Worm (Caenorhabditis elegans) whole organism, young adult: Measurements from ENCODE around the gene secs-1.

Experiments
- B0019.2 ChIP-seq: fragments of 200-800 bp; sonication (Bioruptor generic); conservative IDR thresholded peaks from 2 replicates; pipeline ENCODE4 v1.3.6; 2022; ENCODE audit warnings: missing genetic modification reagents, missing genetic modification characterization, missing compliant biosample characterization
- B0035.1 ChIP-seq: sonication (generic microtip); optimal IDR thresholded peaks from 2 replicates; lab custom pipeline; 2016; ENCODE audit warnings: missing genetic modification characterization, mild to moderate bottlenecking, missing compliant biosample characterization, missing genotype, missing genetic modification reagents
- C17E4.6 ChIP-seq: fragments of 200-800 bp; sonication (Bioruptor generic); IDR thresholded peaks from 2 replicates; pipeline ENCODE4 v1.3.6; 2022; ENCODE audit warnings: missing genetic modification reagents, missing genetic modification characterization, missing compliant biosample characterization
- D2030.7 ChIP-seq: fragments of 200-800 bp; sonication (Bioruptor generic); IDR thresholded peaks from 2 replicates; pipeline ENCODE4 v1.3.6; 2022; ENCODE audit warnings: missing genetic modification reagents, missing genetic modification characterization, missing compliant biosample characterization
- F10E7.11 ChIP-seq: sonication (generic microtip); optimal IDR thresholded peaks from 2 replicates; lab custom pipeline; 2017; ENCODE audit warnings: mild to moderate bottlenecking, missing genetic modification characterization, moderate library complexity, missing compliant biosample characterization
- F49E8.2 ChIP-seq: sonication (generic microtip); optimal IDR thresholded peaks from 3 replicates; lab custom pipeline; 2017; ENCODE audit warnings: missing genetic modification characterization, mild to moderate bottlenecking, missing compliant biosample characterization, antibody characterized with exemption, moderate library complexity; ENCODE audit not compliant: insufficient read depth
- F57C9.4 ChIP-seq: sonication (generic microtip); optimal IDR thresholded peaks from 2 replicates; lab custom pipeline; 2017; ENCODE audit warnings: mild to moderate bottlenecking, missing genetic modification characterization, missing compliant biosample characterization
- K11D2.4 ChIP-seq: fragments of 200-800 bp; sonication (Bioruptor generic); IDR thresholded peaks from 2 replicates; pipeline ENCODE4 v1.3.6; 2022; ENCODE audit warnings: missing genetic modification reagents, missing genetic modification characterization, missing compliant biosample characterization
- K12H6.12 ChIP-seq: fragments of 200-800 bp; sonication (Bioruptor generic); optimal IDR thresholded peaks from 2 replicates; lab custom pipeline; 2018; ENCODE audit warnings: mild to moderate bottlenecking, missing genetic modification characterization, missing compliant biosample characterization
- Y53F4B.3 ChIP-seq: fragments of 200-800 bp; sonication (Bioruptor generic); IDR thresholded peaks from 2 replicates; pipeline ENCODE4 v1.3.6; 2022; ENCODE audit warnings: missing genetic modification reagents, missing genetic modification characterization, missing compliant biosample characterization
- Y53G8AR.9 ChIP-seq: fragments of 200-800 bp; sonication (Bioruptor generic); conservative IDR thresholded peaks from 2 replicates; pipeline ENCODE4 v1.3.6; 2022; ENCODE audit warnings: missing genetic modification reagents, missing genetic modification characterization, missing compliant biosample characterization
- Y56A3A.18 ChIP-seq: fragments of 200-800 bp; sonication (Bioruptor generic); IDR thresholded peaks from 2 replicates; pipeline ENCODE4 v1.3.6; 2022; ENCODE audit warnings: missing genetic modification reagents, missing genetic modification characterization, missing compliant biosample characterization
- Y79H2A.3 ChIP-seq: fragments of 200-800 bp; sonication (Bioruptor generic); conservative IDR thresholded peaks from 2 replicates; pipeline ENCODE4 v1.3.6; 2022; ENCODE audit warnings: missing genetic modification reagents, missing genetic modification characterization, missing compliant biosample characterization
- Y95B8A.8 ChIP-seq: fragments of 200-800 bp; sonication (Bioruptor generic); IDR thresholded peaks from 2 replicates; pipeline ENCODE4 v1.3.6; 2022; ENCODE audit warnings: missing genetic modification reagents, missing genetic modification characterization, missing compliant biosample characterization
- akir-1 ChIP-seq: fragments of 200-800 bp; sonication (Bioruptor generic); optimal IDR thresholded peaks from 2 replicates; lab custom pipeline; 2018; ENCODE audit warnings: mild to moderate bottlenecking, missing genetic modification characterization, moderate library complexity, missing compliant biosample characterization
- athp-1 ChIP-seq: sonication (generic microtip); optimal IDR thresholded peaks from 2 replicates; lab custom pipeline; 2017; ENCODE audit warnings: mild to moderate bottlenecking, missing genetic modification characterization, missing compliant biosample characterization
- bed-1 ChIP-seq: fragments of 200-800 bp; sonication (Bioruptor generic); IDR thresholded peaks from 2 replicates; pipeline ENCODE4 v1.3.6; 2022; ENCODE audit warnings: missing genetic modification reagents, missing genetic modification characterization, missing compliant biosample characterization
- bed-2 ChIP-seq: fragments of 200-800 bp; sonication (Bioruptor generic); IDR thresholded peaks from 2 replicates; pipeline ENCODE4 v1.3.6; 2022; ENCODE audit warnings: missing genetic modification reagents, missing genetic modification characterization, missing compliant biosample characterization
- ccch-3 ChIP-seq: fragments of 200-800 bp; sonication (Bioruptor generic); optimal IDR thresholded peaks from 2 replicates; lab custom pipeline; 2018; ENCODE audit warnings: mild to moderate bottlenecking, missing genetic modification characterization, missing compliant biosample characterization
- ceh-79 ChIP-seq: sonication (generic microtip); optimal IDR thresholded peaks from 2 replicates; lab custom pipeline; 2017; ENCODE audit warnings: mild to moderate bottlenecking, missing genetic modification characterization, missing compliant biosample characterization
- chd-7 ChIP-seq: sonication (generic microtip); optimal IDR thresholded peaks from 2 replicates; lab custom pipeline; 2016; ENCODE audit warnings: mild to moderate bottlenecking, missing genetic modification characterization, moderate library complexity, missing compliant biosample characterization
- efl-1 ChIP-seq: fragments of 150-350 bp; optimal IDR thresholded peaks from 2 replicates; lab custom pipeline; 2014; ENCODE audit warnings: missing biosample characterization, missing genetic modification reagents, missing genetic modification characterization
- fkh-3 ChIP-seq: sonication (generic microtip); optimal IDR thresholded peaks from 2 replicates; lab custom pipeline; 2016; ENCODE audit warnings: mild to moderate bottlenecking, missing genetic modification characterization, missing compliant biosample characterization
- him-1 ChIP-seq: sonication (generic microtip); optimal IDR thresholded peaks from 2 replicates; lab custom pipeline; 2016; ENCODE audit warnings: missing genotype, missing genetic modification reagents, missing genetic modification characterization, missing compliant biosample characterization
- hlh-26 ChIP-seq: fragments of 200-800 bp; sonication (Bioruptor generic); conservative IDR thresholded peaks from 2 replicates; pipeline ENCODE4 v1.3.6; 2022; ENCODE audit warnings: missing genetic modification reagents, missing genetic modification characterization, missing compliant biosample characterization
- hrde-1 ChIP-seq: sonication (generic microtip); optimal IDR thresholded peaks from 2 replicates; lab custom pipeline; 2016; ENCODE audit warnings: missing genetic modification characterization, mild to moderate bottlenecking, missing compliant biosample characterization, moderate library complexity, missing genotype, missing genetic modification reagents, borderline replicate concordance
- let-607 ChIP-seq, 2 experiments: fragments of 200-800 bp in 1 of 2; sonication (Bioruptor generic) in 1 of 2; sonication (generic microtip) in 1 of 2; optimal IDR thresholded peaks; 2 replicates each; lab custom pipeline; 2016 to 2018; ENCODE audit warnings: mild to moderate bottlenecking in 2 of 2, missing compliant biosample characterization in 2 of 2, missing genetic modification characterization in 2 of 2, moderate library complexity in 2 of 2, missing genotype in 1 of 2
- lin-35 ChIP-seq, 3 experiments: fragments of 150-350 bp in 2 of 3; sonication (generic microtip) in 1 of 3; optimal IDR thresholded peaks; 2 replicates each; lab custom pipeline; 2014 to 2018; ENCODE audit warnings: missing biosample characterization in 3 of 3, missing genetic modification characterization in 3 of 3, missing genetic modification reagents in 3 of 3
- lin-54 ChIP-seq: fragments of 200-800 bp; sonication (Bioruptor generic); optimal IDR thresholded peaks from 2 replicates; lab custom pipeline; 2018; ENCODE audit warnings: mild to moderate bottlenecking, missing genetic modification characterization, missing compliant biosample characterization
- lsy-27 ChIP-seq: sonication (generic microtip); optimal IDR thresholded peaks from 2 replicates; lab custom pipeline; 2017; ENCODE audit warnings: missing genetic modification characterization, mild to moderate bottlenecking, missing compliant biosample characterization, antibody characterized with exemption, missing genotype, borderline replicate concordance; ENCODE audit not compliant: insufficient read depth
- madf-10 ChIP-seq: sonication (generic microtip); optimal IDR thresholded peaks from 2 replicates; lab custom pipeline; 2016; ENCODE audit warnings: mild to moderate bottlenecking, missing genetic modification characterization, missing compliant biosample characterization
- madf-3 ChIP-seq: fragments of 200-800 bp; sonication (Bioruptor generic); IDR thresholded peaks from 2 replicates; pipeline ENCODE4 v1.3.6; 2022; ENCODE audit warnings: missing genetic modification reagents, missing genetic modification characterization, missing compliant biosample characterization
- madf-6 ChIP-seq: fragments of 200-800 bp; sonication (Bioruptor generic); IDR thresholded peaks from 2 replicates; pipeline ENCODE4 v1.3.6; 2022; ENCODE audit warnings: missing genetic modification reagents, missing genetic modification characterization, missing compliant biosample characterization
- mcd-1 ChIP-seq: fragments of 200-800 bp; sonication (Bioruptor generic); IDR thresholded peaks from 2 replicates; pipeline ENCODE4 v1.3.6; 2022; ENCODE audit warnings: missing genetic modification reagents, missing genetic modification characterization, missing compliant biosample characterization
- mel-28 ChIP-seq: sonication (generic microtip); optimal IDR thresholded peaks from 2 replicates; lab custom pipeline; 2016; ENCODE audit warnings: borderline replicate concordance, mild to moderate bottlenecking, missing genetic modification characterization, missing compliant biosample characterization
- mes-4 ChIP-seq: sonication (generic microtip); optimal IDR thresholded peaks from 2 replicates; lab custom pipeline; 2016; ENCODE audit warnings: missing genotype, missing genetic modification characterization, missing compliant biosample characterization
- nfya-2 ChIP-seq: fragments of 200-800 bp; sonication (Bioruptor generic); IDR thresholded peaks from 2 replicates; pipeline ENCODE4 v1.3.6; 2022; ENCODE audit warnings: missing genetic modification reagents, missing genetic modification characterization, missing compliant biosample characterization
- nhr-90 ChIP-seq: sonication (generic microtip); optimal IDR thresholded peaks from 2 replicates; lab custom pipeline; 2016; ENCODE audit warnings: missing genotype, mild to moderate bottlenecking, missing genetic modification characterization, missing compliant biosample characterization
- pha-4 ChIP-seq: fragments of 150-350 bp; sonication (generic microtip); optimal IDR thresholded peaks from 2 replicates; lab custom pipeline; 2014; ENCODE audit warnings: missing biosample characterization, missing genetic modification reagents, missing genetic modification characterization
- rpc-1 ChIP-seq, 2 experiments: fragments of 150-350 bp in 1 of 2; sonication (generic microtip) in 1 of 2; optimal IDR thresholded peaks; 2 replicates each; lab custom pipeline; 2014 to 2018; ENCODE audit warnings: missing biosample characterization in 1 of 2, missing genetic modification characterization in 1 of 2, missing genetic modification reagents in 1 of 2, missing genotype in 1 of 2
- sea-2 ChIP-seq: fragments of 200-800 bp; sonication (Bioruptor generic); IDR thresholded peaks from 2 replicates; pipeline ENCODE4 v1.3.6; 2022; ENCODE audit warnings: missing genetic modification characterization, missing compliant biosample characterization
- snpc-3.4 ChIP-seq: sonication (generic microtip); optimal IDR thresholded peaks from 2 replicates; lab custom pipeline; 2017; ENCODE audit warnings: missing genetic modification characterization, mild to moderate bottlenecking, missing compliant biosample characterization, antibody characterized with exemption, moderate library complexity, missing genotype, missing genetic modification reagents
- somi-1 ChIP-seq: fragments of 200-800 bp; sonication (Bioruptor generic); optimal IDR thresholded peaks from 2 replicates; lab custom pipeline; 2018; ENCODE audit warnings: mild to moderate bottlenecking, missing genetic modification characterization, missing compliant biosample characterization
- tbx-9 ChIP-seq: sonication (generic microtip); optimal IDR thresholded peaks from 2 replicates; lab custom pipeline; 2016; ENCODE audit warnings: borderline replicate concordance, missing genetic modification characterization, inconsistent platforms, missing compliant biosample characterization
- tlf-1 ChIP-seq: fragments of 200-800 bp; sonication (Bioruptor generic); optimal IDR thresholded peaks from 2 replicates; lab custom pipeline; 2018; ENCODE audit warnings: mild to moderate bottlenecking, missing genetic modification characterization, missing compliant biosample characterization
- ztf-26 ChIP-seq: sonication (generic microtip); optimal IDR thresholded peaks from 2 replicates; lab custom pipeline; 2017; ENCODE audit warnings: missing genetic modification characterization, missing compliant biosample characterization
- ztf-3 ChIP-seq: fragments of 200-800 bp; sonication (Bioruptor generic); optimal IDR thresholded peaks from 2 replicates; lab custom pipeline; 2018; ENCODE audit warnings: mild to moderate bottlenecking, missing genetic modification characterization, missing compliant biosample characterization

secs-1 gene

ce11 chrV:10813425-10814156 is 9.3 kb upstream of the secs-1 start, which contains the start of the genes C29A12.1 and lig-1 (continued):
- TF ChIP-seq efl-1 (GFP tag; lab: Kevin White, UChicago) (peak; percentile 70), bed-2 (GFP tag; lab: Robert Waterston, UW) (no peak), Y56A3A.18 (GFP tag; lab: Robert Waterston, UW) (no peak), rpc-1 (optimal IDR thresholded peaks at IDR 0.05; lab: Kevin White, UChicago) (no peak), rpc-1 (tag; optimal IDR thresholded peaks at IDR 0.05; lab: Kevin White, UChicago) (no peak), madf-3 (peak; percentile 83), ccch-3 (no peak), madf-10 (tag; lab: Kevin White, UChicago) (no peak), snpc-3.4 (tag; lab: Kevin White, UChicago) (no peak), chd-7 (tag; lab: Kevin White, UChicago) (no peak), Y53F4B.3 (GFP tag; lab: Robert Waterston, UW) (no peak), mes-4 (tag; lab: Kevin White, UChicago) (no peak), lin-54 (peak; percentile 55), athp-1 (tag; lab: Kevin White, UChicago) (no peak), ceh-79 (no peak), madf-6 (GFP tag; lab: Robert Waterston, UW) (peak; percentile 83), nhr-90 (tag; lab: Kevin White, UChicago) (no peak), him-1 (tag; lab: Kevin White, UChicago) (no peak), fkh-3 (no peak), lin-35 (GFP tag; optimal IDR thresholded peaks at IDR 0.05; lab: Kevin White, UChicago) (no peak), lsy-27 (tag; lab: Kevin White, UChicago) (no peak), akir-1 (no peak), hrde-1 (tag; lab: Kevin White, UChicago) (no peak), somi-1 (GFP tag; lab: Kevin White, UChicago) (no peak), hlh-26 (no peak), mcd-1 (GFP tag; lab: Robert Waterston, UW) (peak; percentile 68), tlf-1 (GFP tag; lab: Kevin White, UChicago) (peak; percentile 41), tbx-9 (tag; lab: Kevin White, UChicago) (no peak), Y95B8A.8 (GFP tag; lab: Robert Waterston, UW) (0 out of 2 replicates have a peak, but pooled peaks have one; percentile 8), F57C9.4 (no peak), Y79H2A.3 (no peak), B0035.1 (no peak), F10E7.11 (tag; lab: Kevin White, UChicago) (no peak), bed-1 (GFP tag; lab: Robert Waterston, UW) (no peak), let-607 (tag; optimal IDR thresholded peaks at IDR 0.05; lab: Kevin White, UChicago) (no peak), pha-4 (no peak), sea-2 (GFP tag; lab: Robert Waterston, UW) (no peak), C17E4.6 (no peak), ztf-26 (no peak), B0019.2 (GFP tag; lab: Robert Waterston, UW) (no peak; the same call in 1 of the 2 replicates), Y53G8AR.9 (GFP tag; lab: Robert Waterston, UW) (no peak), F49E8.2 (tag; lab: Kevin White, UChicago) (peak; percentile 73), D2030.7 (GFP tag; lab: Robert Waterston, UW) (peak; percentile 93), K12H6.12 (tag; lab: Kevin White, UChicago) (no peak), nfya-2 (GFP tag; lab: Robert Waterston, UW) (no peak), K11D2.4 (GFP tag; lab: Robert Waterston, UW) (no peak), mel-28 (tag; lab: Kevin White, UChicago) (no peak), ztf-3 (no peak)
